Worm (Caenorhabditis elegans): ENCODE measurements around the gene Y62H9A.14.

Gene Y62H9A.14

ce11 chrX:11948184-11948894 lies 27.3 kb downstream of the Y62H9A.14 start, which contains the start of gene lsd-1:
Gene lsd-1 (plus strand): TSS chrX:11948844.
- TF ChIP-seq attf-5 (GFP tag; optimal IDR thresholded peaks at IDR 0.05) (peak; percentile 20), B0261.1 (tag; optimal IDR thresholded peaks at IDR 0.05) (no peak)

- TF ChIP-seq ztf-18 (tag; optimal IDR thresholded peaks at IDR 0.05) = no peak
- TF ChIP-seq bed-1 (GFP tag; IDR thresholded peaks at IDR 0.05) = no peak
- TF ChIP-seq nhr-27 (tag; optimal IDR thresholded peaks at IDR 0.05) = no peak
- TF ChIP-seq unc-62 (GFP tag; optimal IDR thresholded peaks at IDR 0.05) = no peak
- no peak for TF ChIP-seq him-1 (tag; optimal IDR thresholded peaks at IDR 0.05)
- TF ChIP-seq snpc-1.3 (tag; optimal IDR thresholded peaks at IDR 0.05; ENCODE audit: insufficient read depth) = no peak
Measured at ce11 chrX:11952129-11952528, 31.1 kb downstream of the Y62H9A.14 start.

ce11 chrX:11953229-11953628 lies 32.2 kb downstream of the Y62H9A.14 start, which contains the start of gene T08D10.4:
Gene T08D10.4 (minus strand): TSS chrX:11953329.
- no peak for TF ChIP-seq attf-5 (GFP tag; optimal IDR thresholded peaks at IDR 0.05)
- no peak for TF ChIP-seq K12H6.12 (tag; optimal IDR thresholded peaks at IDR 0.05)
- TF ChIP-seq rcor-1 (GFP tag; IDR thresholded peaks at IDR 0.05) = no peak
- TF ChIP-seq tbp1 (GFP tag; optimal IDR thresholded peaks at IDR 0.05) = no peak
- TF ChIP-seq Y56A3A.18 (GFP tag; IDR thresholded peaks at IDR 0.05) = no peak
- TF ChIP-seq T26A5.8 (tag; optimal IDR thresholded peaks at IDR 0.05) = no peak
- no peak for TF ChIP-seq B0261.1 (tag; optimal IDR thresholded peaks at IDR 0.05)
- no peak for TF ChIP-seq B0336.3 (GFP tag; IDR thresholded peaks at IDR 0.05)
- TF ChIP-seq nfya-1 (tag; optimal IDR thresholded peaks at IDR 0.05; ENCODE audit: borderline replicate concordance, insufficient read depth) = no peak
- no peak for TF ChIP-seq athp-1 (tag; optimal IDR thresholded peaks at IDR 0.05)
- no peak for TF ChIP-seq Y95B8A.8 (GFP tag; IDR thresholded peaks at IDR 0.05)
- no peak for TF ChIP-seq snpc-3.4 (tag; optimal IDR thresholded peaks at IDR 0.05)
- no peak for TF ChIP-seq somi-1 (GFP tag; optimal IDR thresholded peaks at IDR 0.05)
- no peak for TF ChIP-seq pbrm-1 (GFP tag; IDR thresholded peaks at IDR 0.05)
- TF ChIP-seq unc-130 (GFP tag; optimal IDR thresholded peaks at IDR 0.05) = no peak

DNA sequence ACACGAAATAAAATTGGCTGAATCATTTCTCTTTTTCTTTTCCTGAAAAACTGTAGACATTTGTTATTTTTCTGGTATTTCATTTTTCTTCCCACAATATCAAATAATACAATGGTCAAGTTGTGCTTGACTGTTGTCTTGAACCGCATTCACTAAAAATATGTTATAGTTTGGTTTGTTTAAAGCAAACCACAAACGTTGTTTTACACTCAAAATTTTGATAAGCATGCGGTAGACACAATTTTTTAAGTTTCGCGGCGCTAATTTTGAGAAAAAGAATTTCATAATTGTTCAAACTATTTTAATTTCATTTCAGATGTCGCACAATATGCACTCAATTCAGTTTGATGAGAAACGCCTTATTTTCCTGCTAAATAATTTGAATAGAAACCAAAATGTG lies 34.1 kb downstream of the Y62H9A.14 start, which contains the start of gene T08D10.3:
TSS of gene T08D10.3 (plus strand) at position 301 of the 400 bp plus-strand sequence.
- TF ChIP-seq snpc-3.4 (tag; optimal IDR thresholded peaks at IDR 0.05) (no peak), nhr-80 (tag; optimal IDR thresholded peaks at IDR 0.05) (peak; percentile 8), F52B5.7 (tag; optimal IDR thresholded peaks at IDR 0.05) (no peak), snpc-1.3 (tag; optimal IDR thresholded peaks at IDR 0.05; ENCODE audit: insufficient read depth) (no peak), F55B11.4 (tag; optimal IDR thresholded peaks at IDR 0.05; ENCODE audit: borderline replicate concordance, insufficient read depth) (no peak), ama-1 (optimal IDR thresholded peaks at IDR 0.05) (no peak), ama-1 (GFP tag; optimal IDR thresholded peaks at IDR 0.05) (no peak), ztf-22 (GFP tag; optimal IDR thresholded peaks at IDR 0.05) (no peak), let-526 (GFP tag; IDR thresholded peaks at IDR 0.05) (no peak), lin-26 (GFP tag; IDR thresholded peaks at IDR 0.05) (no peak)

ce11 chrX:11957246-11957645 lies 36.2 kb downstream of the Y62H9A.14 start, which contains the start of gene T08D10.5:
Gene T08D10.5 (plus strand): TSS chrX:11957546.
- no peak for TF ChIP-seq efl-1 (GFP tag; optimal IDR thresholded peaks at IDR 0.05)
- no peak for TF ChIP-seq hmg-20 (GFP tag; IDR thresholded peaks at IDR 0.05)
- TF ChIP-seq attf-5 (GFP tag; optimal IDR thresholded peaks at IDR 0.05) = no peak
- no peak for TF ChIP-seq F37B4.10 (GFP tag; IDR thresholded peaks at IDR 0.05)
- no peak for TF ChIP-seq F10E7.11 (tag; optimal IDR thresholded peaks at IDR 0.05)
- no peak for TF ChIP-seq ceh-58 (GFP tag; IDR thresholded peaks at IDR 0.05)
- TF ChIP-seq snpc-3.4 (tag; optimal IDR thresholded peaks at IDR 0.05) = no peak
- TF ChIP-seq ZK185.1 (tag; optimal IDR thresholded peaks at IDR 0.05; ENCODE audit: poor library complexity, severe bottlenecking) = no peak
- TF ChIP-seq hlh-12 (tag; optimal IDR thresholded peaks at IDR 0.05) = no peak
- TF ChIP-seq mes-4 (tag; optimal IDR thresholded peaks at IDR 0.05) = no peak
- TF ChIP-seq F55B11.4 (tag; optimal IDR thresholded peaks at IDR 0.05; ENCODE audit: borderline replicate concordance, insufficient read depth) = no peak
- no peak for TF ChIP-seq lag-1 (GFP tag; IDR thresholded peaks at IDR 0.05)
- TF ChIP-seq ztf-26 (tag; optimal IDR thresholded peaks at IDR 0.05) = no peak
- no peak for TF ChIP-seq nhr-80 (tag; optimal IDR thresholded peaks at IDR 0.05)
- TF ChIP-seq Y95B8A.8 (GFP tag; IDR thresholded peaks at IDR 0.05) = no peak

All from whole organism, young adult.